Fruit fly (Drosophila melanogaster): Measurements from ENCODE around the gene RpS14a.

DNA sequence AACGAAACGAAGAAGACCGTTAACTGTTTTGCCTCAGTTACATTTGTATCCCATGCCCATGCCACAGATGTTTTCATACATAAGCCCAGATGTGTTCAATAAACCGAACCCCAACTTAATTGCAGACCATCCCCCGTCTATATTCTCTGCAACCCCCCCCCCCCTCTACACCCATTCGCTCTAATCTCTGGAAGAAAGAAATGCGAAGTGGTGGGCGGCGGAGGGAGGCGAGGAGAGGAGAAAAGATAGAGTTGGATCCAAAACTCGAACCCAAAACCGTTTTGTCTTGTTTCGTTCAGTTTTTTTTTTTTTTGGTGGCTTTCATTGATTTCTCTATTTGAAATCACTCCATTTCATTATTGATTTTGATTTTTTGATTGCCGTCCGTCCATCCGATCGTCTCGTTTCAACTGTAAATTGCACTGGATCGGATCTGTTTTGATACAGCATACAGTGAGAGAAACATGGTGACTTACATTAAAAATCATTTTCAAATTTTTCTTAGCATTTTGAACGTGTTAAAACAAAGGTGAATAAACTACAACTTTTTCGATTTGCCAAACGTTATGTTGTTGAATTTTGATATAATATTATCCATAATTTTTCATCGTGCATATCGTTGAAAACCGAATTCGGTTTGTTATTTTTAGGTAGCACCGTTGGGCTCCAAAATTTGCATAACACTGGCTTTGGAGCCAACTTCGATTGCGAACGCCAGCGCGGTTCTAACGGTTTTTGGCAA lies 42.1 kb downstream of the RpS14a start:
- no peak for TF ChIP-seq kay (GFP tag; ENCODE audit: borderline replicate concordance)
- TF ChIP-seq toe (GFP tag; optimal IDR thresholded peaks at IDR 0.05): no peak
- TF ChIP-seq CG7045 (GFP tag; optimal IDR thresholded peaks at IDR 0.05): no peak
